Fruit fly (Drosophila melanogaster): ENCODE data around the gene noc.

Gene noc

DNA sequence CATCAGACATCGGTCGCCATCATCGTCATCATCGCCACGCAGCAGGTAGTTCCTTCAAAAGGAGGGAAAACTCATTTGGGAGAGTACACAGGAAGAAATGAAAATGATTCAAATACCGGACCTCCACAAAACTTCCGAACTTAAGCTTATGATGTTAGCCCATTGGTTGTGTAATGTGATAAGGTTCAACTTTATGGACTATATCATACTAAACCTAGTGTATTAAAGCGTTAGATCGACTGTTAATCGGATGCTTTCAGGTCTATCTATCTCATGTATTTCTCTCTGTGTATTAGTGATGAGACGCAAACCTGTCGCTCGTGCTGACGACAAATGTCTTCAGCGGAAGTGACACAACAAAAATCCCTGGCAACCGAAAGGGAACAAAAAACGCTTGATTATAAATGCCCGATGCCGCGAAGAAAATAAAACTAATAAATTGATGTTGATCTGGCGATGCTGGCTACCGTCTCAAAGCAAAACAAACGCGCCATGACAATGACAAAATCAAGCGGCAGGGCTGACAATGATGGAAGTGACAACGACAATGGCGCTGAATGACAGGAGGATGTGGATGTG, 22.2 kb downstream of the noc start (continued):
- TF ChIP-seq bigmax (GFP tag; optimal IDR thresholded peaks at IDR 0.05) (no peak), fd3F (GFP tag; optimal IDR thresholded peaks at IDR 0.05) (no peak), mld (GFP tag; IDR thresholded peaks at IDR 0.05; ENCODE audit: partially characterized antibody) (no peak), Xbp1 (GFP tag; optimal IDR thresholded peaks at IDR 0.05) (peak; percentile 81), btn (GFP tag; optimal IDR thresholded peaks at IDR 0.05) (peak; percentile 53), Six4 (GFP tag; optimal IDR thresholded peaks at IDR 0.05) (peak; percentile 84), sens (GFP tag) (peak; percentile 98), CG15011 (GFP tag; optimal IDR thresholded peaks at IDR 0.05) (peak; percentile 38), Myb (GFP tag; optimal IDR thresholded peaks at IDR 0.05) (peak; percentile 49), Dp (GFP tag; optimal IDR thresholded peaks at IDR 0.05) (no peak), bcd (GFP tag; optimal IDR thresholded peaks at IDR 0.05) (peak; percentile 72), CG16863 (GFP tag; optimal IDR thresholded peaks at IDR 0.05) (peak; percentile 74), pho (GFP tag; optimal IDR thresholded peaks at IDR 0.05) (peak; percentile 23), CHES-1-like (GFP tag; optimal IDR thresholded peaks at IDR 0.05) (peak; percentile 74), chinmo (GFP tag; IDR thresholded peaks at IDR 0.05; ENCODE audit: partially characterized antibody) (no peak), ftz-f1 (GFP tag; optimal IDR thresholded peaks at IDR 0.05) (no peak), sob (GFP tag; IDR thresholded peaks at IDR 0.05) (no peak), CG30020 (tag; optimal IDR thresholded peaks at IDR 0.05) (peak; percentile 39), CG17361 (GFP tag; IDR thresholded peaks at IDR 0.05) (peak; percentile 89), Blimp-1 (GFP tag; optimal IDR thresholded peaks at IDR 0.05) (peak; percentile 70), grau (tag; optimal IDR thresholded peaks at IDR 0.05) (peak; percentile 78), trh (GFP tag; optimal IDR thresholded peaks at IDR 0.05) (peak; percentile 55), CG30431 (GFP tag; optimal IDR thresholded peaks at IDR 0.05) (peak; percentile 88), Gsc (GFP tag; IDR thresholded peaks at IDR 0.05) (no peak), CrebB (tag; optimal IDR thresholded peaks at IDR 0.05) (peak; percentile 10), tup (GFP tag; optimal IDR thresholded peaks at IDR 0.05) (peak; percentile 13), prd (optimal IDR thresholded peaks at IDR 0.05) (no peak), prd (GFP tag; IDR thresholded peaks at IDR 0.05) (peak; percentile 88), CG32532 (GFP tag; IDR thresholded peaks at IDR 0.05) (no peak), CG31388 (GFP tag; optimal IDR thresholded peaks at IDR 0.05) (peak; percentile 63), CG4404 (GFP tag; IDR thresholded peaks at IDR 0.05) (peak; percentile 76), BtbVII (GFP tag; optimal IDR thresholded peaks at IDR 0.05) (peak; percentile 58), CoRest (tag; optimal IDR thresholded peaks at IDR 0.05) (peak; percentile 83), CG6791 (GFP tag; IDR thresholded peaks at IDR 0.05; ENCODE audit: partially characterized antibody) (0 out of 3 replicates have a peak, but pooled peaks have one; percentile 25), CG15514 (GFP tag; optimal IDR thresholded peaks at IDR 0.05) (peak; percentile 22), unc-4 (GFP tag; IDR thresholded peaks at IDR 0.05; ENCODE audit: partially characterized antibody) (no peak), corto (GFP tag; optimal IDR thresholded peaks at IDR 0.05) (peak; percentile 3), sc (optimal IDR thresholded peaks at IDR 0.05) (no peak), sc (GFP tag; optimal IDR thresholded peaks at IDR 0.05) (peak; percentile 73), seq (GFP tag; IDR thresholded peaks at IDR 0.05) (no peak), CG10431 (GFP tag; optimal IDR thresholded peaks at IDR 0.05) (no peak), CG6765 (GFP tag; optimal IDR thresholded peaks at IDR 0.05) (no peak), Gug (GFP tag; IDR thresholded peaks at IDR 0.05) (no peak; the same call in 3 of the 4 replicates), CG12236 (GFP tag; optimal IDR thresholded peaks at IDR 0.05) (peak; percentile 63), Trl (optimal IDR thresholded peaks at IDR 0.05) (no peak), Trl (GFP tag; optimal IDR thresholded peaks at IDR 0.05) (peak; percentile 86), Awh (GFP tag; IDR thresholded peaks at IDR 0.05) (peak; percentile 60; the same call in 1 of the 2 replicates), toy (GFP tag; IDR thresholded peaks at IDR 0.05) (no peak), hb (GFP tag; IDR thresholded peaks at IDR 0.05; ENCODE audit: partially characterized antibody) (no peak), luna (GFP tag; optimal IDR thresholded peaks at IDR 0.05) (no peak), CG43689 (GFP tag; IDR thresholded peaks at IDR 0.05) (no peak)

All from whole organism, embryonic.